Worm (Caenorhabditis elegans): ENCODE results near the gene F28C6.10.
A peak's percentile ranks its signal among the peaks of the same experiment; 100 is the strongest.

F28C6.10 gene

DNA sequence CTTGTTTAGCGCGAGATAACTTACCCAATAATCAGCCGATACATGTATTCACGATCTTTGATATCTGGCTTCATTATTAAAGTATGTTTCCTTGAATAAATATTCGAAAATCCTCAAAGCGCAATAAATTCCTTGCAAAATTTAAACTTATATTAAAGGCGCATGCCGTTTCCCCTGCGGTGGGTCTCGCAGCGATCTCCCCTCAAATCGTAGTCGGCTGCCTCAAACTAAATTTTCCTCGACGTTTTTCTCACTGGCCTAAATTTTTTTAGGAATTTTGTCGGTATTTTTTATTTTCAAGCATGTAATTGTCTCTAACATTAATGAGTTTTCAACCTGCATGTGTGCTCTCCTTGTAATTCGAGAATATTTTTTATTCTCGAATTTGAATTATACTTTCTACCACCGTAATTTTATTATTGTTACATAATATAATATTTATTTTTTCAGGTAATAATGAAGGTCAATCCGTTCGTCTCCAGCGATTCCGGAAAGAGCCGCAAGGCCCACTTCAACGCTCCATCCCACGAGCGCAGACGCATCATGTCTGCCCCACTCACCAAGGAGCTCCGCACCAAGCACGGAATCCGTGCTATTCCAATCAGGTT, 5.3 kb upstream of the F28C6.10 start, which contains the start of the genes cpf-1 and rpl-26:
Gene cpf-1, minus strand, starts transcription at position 104 of the 608 bp plus-strand sequence.
Gene rpl-26, plus strand, starts transcription at position 449 of the 608 bp plus-strand sequence.
- TF ChIP-seq ces-1 (GFP tag; optimal IDR thresholded peaks at IDR 0.05) = peak; percentile 49
- peak; percentile 1 for TF ChIP-seq hlh-1 (tag; optimal IDR thresholded peaks at IDR 0.05)
- TF ChIP-seq mep-1 (tag; optimal IDR thresholded peaks at IDR 0.05) = peak; percentile 74
- peak; percentile 7 for TF ChIP-seq ceh-39 (tag; optimal IDR thresholded peaks at IDR 0.05)
- peak; percentile 54 for TF ChIP-seq nhr-237 (tag; optimal IDR thresholded peaks at IDR 0.05)
- peak; percentile 32 for TF ChIP-seq pha-4 (tag; optimal IDR thresholded peaks at IDR 0.05)
- no peak for TF ChIP-seq drap-1 (GFP tag; optimal IDR thresholded peaks at IDR 0.05)
- no peak for TF ChIP-seq nhr-12 (tag; optimal IDR thresholded peaks at IDR 0.05)
- TF ChIP-seq lsy-2 (tag; optimal IDR thresholded peaks at IDR 0.05) = peak; percentile 78

DNA sequence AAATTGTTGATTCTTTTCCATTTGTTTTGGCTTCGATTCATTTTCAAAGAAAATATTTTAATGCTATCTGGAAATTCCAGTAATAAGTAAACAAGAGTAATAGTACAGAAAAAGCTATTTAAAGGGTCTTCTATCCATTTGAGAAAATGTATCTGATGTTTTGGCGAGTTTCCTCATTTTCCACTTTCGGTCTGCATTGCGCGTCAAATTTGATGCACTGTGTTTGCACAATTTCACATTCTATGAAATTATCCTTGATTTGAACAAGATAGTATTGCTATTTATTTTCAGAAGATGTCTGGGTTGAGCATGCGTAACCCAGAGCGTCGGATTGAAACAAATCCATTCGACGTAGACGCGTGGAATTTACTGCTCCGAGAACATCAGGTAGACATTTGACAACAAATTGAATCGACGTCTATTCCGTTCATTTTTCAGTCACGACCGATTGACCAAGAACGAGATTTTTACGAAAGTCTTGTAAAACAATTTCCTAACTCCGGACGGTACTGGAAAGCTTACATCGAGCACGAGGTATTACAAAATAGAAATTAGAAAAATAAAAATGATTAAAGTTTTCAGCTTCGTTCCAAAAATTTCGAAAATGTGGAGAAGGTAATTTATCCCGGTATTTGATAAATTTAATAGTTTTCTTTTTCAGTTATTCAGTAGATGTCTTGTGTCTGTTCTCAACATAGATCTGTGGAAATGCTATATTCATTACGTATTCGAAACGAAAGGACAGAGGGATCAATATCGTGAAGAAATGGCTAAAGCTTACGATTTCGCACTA, 4.0 kb upstream of the F28C6.10 start, which contains the start of gene suf-1:
Gene suf-1, plus strand, starts transcription at position 280 of the 793 bp plus-strand sequence.
- TF ChIP-seq M03D4.4 (tag; optimal IDR thresholded peaks at IDR 0.05) (no peak), lin-32 (GFP tag; optimal IDR thresholded peaks at IDR 0.05) (no peak), ztf-11 (tag; optimal IDR thresholded peaks at IDR 0.05) (no peak), ces-1 (GFP tag; optimal IDR thresholded peaks at IDR 0.05) (peak; percentile 62), nhr-2 (tag; optimal IDR thresholded peaks at IDR 0.05) (no peak), zip-8 (tag; optimal IDR thresholded peaks at IDR 0.05) (no peak), unc-62 (GFP tag; optimal IDR thresholded peaks at IDR 0.05) (no peak), flh-1 (GFP tag; optimal IDR thresholded peaks at IDR 0.05) (no peak), lsy-2 (tag; optimal IDR thresholded peaks at IDR 0.05) (peak; percentile 33), sem-2 (GFP tag; optimal IDR thresholded peaks at IDR 0.05) (no peak), nhr-12 (tag; optimal IDR thresholded peaks at IDR 0.05) (no peak), unc-39 (tag; optimal IDR thresholded peaks at IDR 0.05) (no peak), mab-5 (tag; optimal IDR thresholded peaks at IDR 0.05) (no peak), nhr-76 (tag; optimal IDR thresholded peaks at IDR 0.05) (no peak), cnd-1 (tag; optimal IDR thresholded peaks at IDR 0.05) (no peak)

DNA sequence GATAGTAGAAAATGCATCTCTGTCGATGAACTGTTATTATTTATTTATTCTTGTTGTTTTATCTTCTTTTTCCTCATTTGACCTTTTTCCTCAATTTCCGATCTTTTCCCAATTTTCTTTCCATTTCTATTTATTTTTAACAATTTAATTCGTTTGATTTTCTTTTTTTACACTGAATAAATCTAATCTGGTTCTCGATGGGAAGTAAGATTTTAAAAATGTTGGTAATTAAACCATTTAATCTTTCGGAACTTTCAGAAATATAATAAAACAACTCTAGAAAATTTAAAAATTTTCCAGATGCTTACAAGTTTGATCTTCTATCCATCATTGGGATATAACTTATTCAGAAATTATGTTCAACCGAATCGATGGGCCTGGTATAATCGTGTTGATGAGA, 1.2 kb upstream of the F28C6.10 start, which contains the start of gene F28C6.8:
Gene F28C6.8, plus strand, starts transcription at position 301 of the 400 bp plus-strand sequence.
- no peak for TF ChIP-seq lin-32 (GFP tag; optimal IDR thresholded peaks at IDR 0.05)
- no peak for TF ChIP-seq snpc-4 (tag; optimal IDR thresholded peaks at IDR 0.05)
- no peak for TF ChIP-seq M03D4.4 (tag; optimal IDR thresholded peaks at IDR 0.05)
- no peak for TF ChIP-seq ceh-39 (tag; optimal IDR thresholded peaks at IDR 0.05)
- TF ChIP-seq elt-3 (tag; optimal IDR thresholded peaks at IDR 0.05) = no peak
- no peak for TF ChIP-seq lin-13 (tag; optimal IDR thresholded peaks at IDR 0.05)
- TF ChIP-seq elt-1 (tag; optimal IDR thresholded peaks at IDR 0.05; ENCODE audit: borderline replicate concordance, insufficient read depth) = no peak
- TF ChIP-seq mep-1 (tag; optimal IDR thresholded peaks at IDR 0.05) = no peak
- TF ChIP-seq mls-2 (tag; optimal IDR thresholded peaks at IDR 0.05) = no peak
- TF ChIP-seq nhr-237 (tag; optimal IDR thresholded peaks at IDR 0.05) = no peak
- TF ChIP-seq hlh-1 (tag; optimal IDR thresholded peaks at IDR 0.05) = no peak

DNA sequence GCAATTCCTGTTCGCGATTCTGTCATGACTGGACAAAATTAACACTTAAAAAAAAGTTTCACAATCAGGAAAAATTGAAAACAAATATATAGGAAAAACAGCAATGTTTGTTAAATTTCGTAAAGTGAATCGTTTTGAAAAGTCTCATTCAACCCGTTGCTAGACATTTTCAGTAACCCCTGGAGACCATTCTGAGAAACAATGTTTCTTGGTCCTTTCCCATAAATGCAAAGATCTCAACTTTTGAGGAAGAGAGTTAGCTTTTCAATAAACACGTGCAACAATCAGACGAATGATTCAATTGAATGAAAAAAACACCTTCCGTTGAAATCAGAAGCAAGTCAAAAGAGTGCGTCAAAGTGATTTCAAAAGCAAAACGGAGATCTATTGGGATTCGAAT, 2.3 kb downstream of the F28C6.10 start, which contains the start of gene F28C6.9:
Gene F28C6.9, minus strand, starts transcription at position 101 of the 400 bp plus-strand sequence.
- no peak for TF ChIP-seq ceh-83 (GFP tag; optimal IDR thresholded peaks at IDR 0.05)
- TF ChIP-seq elt-3 (tag; optimal IDR thresholded peaks at IDR 0.05) = no peak
- no peak for TF ChIP-seq nhr-237 (tag; optimal IDR thresholded peaks at IDR 0.05)
- TF ChIP-seq unc-120 (tag; optimal IDR thresholded peaks at IDR 0.05; ENCODE audit: poor library complexity, severe bottlenecking) = no peak
- TF ChIP-seq mls-2 (tag; optimal IDR thresholded peaks at IDR 0.05) = no peak
- TF ChIP-seq ztf-11 (tag; optimal IDR thresholded peaks at IDR 0.05) = no peak
- no peak for TF ChIP-seq mab-5 (tag; optimal IDR thresholded peaks at IDR 0.05)
- no peak for TF ChIP-seq flh-1 (GFP tag; optimal IDR thresholded peaks at IDR 0.05)
- no peak for TF ChIP-seq sem-2 (GFP tag; optimal IDR thresholded peaks at IDR 0.05)
- no peak for TF ChIP-seq unc-62 (GFP tag; optimal IDR thresholded peaks at IDR 0.05)
- TF ChIP-seq snpc-4 (tag; optimal IDR thresholded peaks at IDR 0.05) = no peak
- no peak for TF ChIP-seq blmp-1 (tag; optimal IDR thresholded peaks at IDR 0.05)
- TF ChIP-seq nhr-76 (tag; optimal IDR thresholded peaks at IDR 0.05) = no peak
- TF ChIP-seq unc-39 (tag; optimal IDR thresholded peaks at IDR 0.05) = no peak
- no peak for TF ChIP-seq ceh-43 (GFP tag; optimal IDR thresholded peaks at IDR 0.05)
- no peak for TF ChIP-seq pha-4 (tag; optimal IDR thresholded peaks at IDR 0.05)
- TF ChIP-seq lin-13 (tag; optimal IDR thresholded peaks at IDR 0.05) = no peak
- TF ChIP-seq elt-1 (tag; optimal IDR thresholded peaks at IDR 0.05; ENCODE audit: borderline replicate concordance, insufficient read depth) = no peak
- no peak for TF ChIP-seq M03D4.4 (tag; optimal IDR thresholded peaks at IDR 0.05)
